Worm (Caenorhabditis elegans): ENCODE measurements around the gene Y6E2A.10.
A peak's percentile ranks its signal among the peaks of the same experiment; 100 is the strongest.

The Y6E2A.10 gene

DNA sequence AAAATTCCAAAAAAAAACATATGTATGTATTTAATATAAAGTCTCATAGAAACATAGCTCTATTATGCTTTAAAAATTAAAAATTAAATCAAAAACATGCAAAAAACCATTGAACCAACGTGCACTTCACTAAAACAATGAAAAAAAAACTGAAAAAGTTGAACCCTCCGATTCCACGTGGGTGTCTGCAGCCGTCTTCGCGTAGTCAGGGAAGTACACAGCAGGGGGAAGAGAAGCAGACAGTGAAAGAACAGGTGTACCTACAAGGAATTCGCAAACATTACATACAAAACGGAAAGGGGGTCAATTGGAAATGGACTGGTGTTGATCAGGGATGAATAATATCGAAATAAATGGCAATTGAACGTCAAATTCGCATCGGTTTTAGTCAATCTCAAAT, 43.6 kb upstream of the Y6E2A.10 start (continued):
- TF ChIP-seq fos-1 (tag; optimal IDR thresholded peaks at IDR 0.05): no peak
- TF ChIP-seq rnt-1 (tag; optimal IDR thresholded peaks at IDR 0.05): no peak
- no peak for TF ChIP-seq pag-3 (tag; optimal IDR thresholded peaks at IDR 0.05; ENCODE audit: borderline replicate concordance, insufficient read depth)

DNA sequence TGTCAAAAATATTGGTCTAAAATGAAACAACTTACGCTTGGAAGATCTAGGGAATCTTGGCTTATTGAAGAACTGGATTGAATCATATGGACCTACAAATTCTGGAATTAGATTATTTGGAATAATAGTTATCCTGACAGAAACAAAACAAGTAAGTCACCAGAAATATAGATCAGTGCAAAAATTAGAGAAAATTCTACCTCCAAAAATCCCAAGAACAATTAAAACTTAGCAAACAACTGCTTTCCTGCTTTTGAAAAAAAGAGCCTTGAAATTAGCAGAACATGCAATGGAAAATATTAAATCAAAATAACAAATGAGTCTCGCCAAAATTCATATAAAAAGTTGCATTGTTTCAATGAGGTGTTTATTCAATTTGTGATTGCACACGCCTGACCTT, 42.8 kb upstream of the Y6E2A.10 start, which contains the start of gene nhr-60:
Gene nhr-60 (minus strand): TSS at position 101 of the 400 bp plus-strand sequence.
- TF ChIP-seq blmp-1 (tag; optimal IDR thresholded peaks at IDR 0.05) (no peak), ceh-90 (tag; optimal IDR thresholded peaks at IDR 0.05) (no peak), nhr-77 (tag; optimal IDR thresholded peaks at IDR 0.05) (no peak), swsn-7 (tag; optimal IDR thresholded peaks at IDR 0.05) (no peak), nhr-84 (tag; optimal IDR thresholded peaks at IDR 0.05) (no peak), ces-1 (GFP tag; optimal IDR thresholded peaks at IDR 0.05) (no peak), pqm-1 (tag; optimal IDR thresholded peaks at IDR 0.05) (no peak), fkh-10 (GFP tag; optimal IDR thresholded peaks at IDR 0.05) (no peak), skn-1 (tag; optimal IDR thresholded peaks at IDR 0.05) (no peak), ama-1 (optimal IDR thresholded peaks at IDR 0.05) (no peak), dpl-1 (GFP tag; optimal IDR thresholded peaks at IDR 0.05) (no peak), lsy-2 (tag; optimal IDR thresholded peaks at IDR 0.05) (no peak), nhr-28 (tag; optimal IDR thresholded peaks at IDR 0.05) (no peak)

DNA sequence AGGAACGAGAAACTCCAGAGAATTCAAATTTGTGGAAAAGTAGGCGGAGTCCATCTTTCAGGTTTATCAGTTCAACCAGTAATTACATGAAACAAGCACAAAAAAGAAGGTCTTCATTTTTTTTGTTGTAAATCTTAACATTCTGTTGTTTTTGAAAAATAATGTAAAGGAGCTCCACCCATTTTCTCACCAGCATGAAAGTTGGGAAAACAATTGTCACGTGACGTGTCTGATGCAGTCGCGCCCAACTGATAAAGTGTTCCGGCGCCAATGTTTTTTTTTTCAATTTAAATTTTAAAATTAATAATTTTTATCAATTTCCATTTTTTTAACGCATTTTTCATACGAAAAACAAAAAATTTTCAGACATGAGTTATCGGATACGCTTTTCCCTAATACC, 38.7 kb upstream of the Y6E2A.10 start, which contains the start of gene F57A10.4:
Gene F57A10.4 (plus strand): TSS at position 367 of the 400 bp plus-strand sequence.
- TF ChIP-seq efl-1 (optimal IDR thresholded peaks at IDR 0.05): no peak
- peak in 1 of 2 experiments; percentile 81 for TF ChIP-seq efl-1 (GFP tag; optimal IDR thresholded peaks at IDR 0.05 in 1 of 2)
- no peak for TF ChIP-seq hlh-4 (tag; optimal IDR thresholded peaks at IDR 0.05)
- no peak for TF ChIP-seq nhr-76 (tag; optimal IDR thresholded peaks at IDR 0.05)
- TF ChIP-seq efl-3 (GFP tag; optimal IDR thresholded peaks at IDR 0.05): no peak
- TF ChIP-seq egl-13 (tag; optimal IDR thresholded peaks at IDR 0.05): no peak
- no peak for TF ChIP-seq dsc-1 (tag; optimal IDR thresholded peaks at IDR 0.05)
- no peak for TF ChIP-seq ceh-88 (GFP tag; IDR thresholded peaks at IDR 0.05)
- TF ChIP-seq pag-3 (tag; optimal IDR thresholded peaks at IDR 0.05; ENCODE audit: borderline replicate concordance, insufficient read depth): no peak

DNA sequence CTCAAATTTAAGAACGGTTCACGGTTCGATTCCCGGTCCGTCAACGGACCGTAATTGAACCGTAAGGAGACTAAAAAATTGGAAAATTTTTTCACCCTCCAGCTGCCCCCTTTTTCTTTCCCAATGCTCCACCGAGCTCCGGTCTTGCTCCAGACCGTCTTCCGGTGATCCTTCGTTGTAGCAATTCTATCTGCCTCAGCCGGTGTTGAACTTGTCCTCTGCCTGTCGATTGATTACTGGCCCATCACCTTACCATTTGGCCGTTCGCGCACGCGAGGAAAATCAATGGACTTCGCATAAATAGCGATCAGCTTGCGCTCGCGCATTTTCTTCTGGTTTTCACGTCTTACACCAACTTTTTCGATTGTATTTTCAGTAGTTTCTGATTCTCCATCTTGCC, 37.0 kb upstream of the Y6E2A.10 start:
- peak; percentile 17; the same call in 1 of the 2 replicates for TF ChIP-seq nhr-19 (GFP tag; conservative IDR thresholded peaks at IDR 0.05)

DNA sequence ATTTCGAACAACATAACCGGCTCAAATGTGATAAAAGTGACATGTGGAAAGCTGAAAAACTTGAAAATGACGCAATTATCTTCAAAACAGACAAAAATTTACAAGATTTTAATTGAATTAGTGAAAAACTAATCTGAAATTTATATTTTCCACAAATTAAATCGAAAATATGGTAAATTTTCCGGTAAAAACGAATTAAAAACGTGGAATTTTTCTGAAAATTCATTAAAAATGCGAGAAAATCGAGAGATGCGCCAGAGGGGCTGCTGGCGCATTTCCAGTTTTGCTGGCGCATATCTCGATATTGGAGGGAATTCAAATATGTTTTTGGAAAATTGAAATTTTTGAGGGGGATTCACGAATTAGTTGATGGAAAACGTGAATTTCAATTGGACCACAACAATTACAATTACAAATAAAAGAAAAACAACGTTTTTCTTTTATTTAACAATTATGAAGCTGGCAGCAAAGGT, 35.8 kb upstream of the Y6E2A.10 start, which contains the start of the genes haf-3 and F57A10.2:
Gene haf-3 (minus strand): TSS at position 51 of the 473 bp plus-strand sequence.
Gene F57A10.2 (plus strand): TSS at position 454 of the 473 bp plus-strand sequence.
- TF ChIP-seq pqm-1 (tag; optimal IDR thresholded peaks at IDR 0.05) (no peak), fos-1 (tag; optimal IDR thresholded peaks at IDR 0.05) (peak; percentile 82), nhr-85 (tag) (peak; percentile 98), lin-15B (tag; optimal IDR thresholded peaks at IDR 0.05) (peak; percentile 88), sup-37 (GFP tag; optimal IDR thresholded peaks at IDR 0.05) (peak; percentile 80), ceh-63 (GFP tag; optimal IDR thresholded peaks at IDR 0.05) (no peak), snu-23 (GFP tag; optimal IDR thresholded peaks at IDR 0.05) (peak; percentile 97), nhr-71 (tag; optimal IDR thresholded peaks at IDR 0.05) (peak; percentile 96), nhr-20 (tag; optimal IDR thresholded peaks at IDR 0.05) (peak; percentile 95), tbx-2 (tag; optimal IDR thresholded peaks at IDR 0.05) (peak; percentile 94), ceh-88 (GFP tag; IDR thresholded peaks at IDR 0.05) (peak; percentile 69; the same call in 1 of the 2 replicates), tlp-1 (tag; optimal IDR thresholded peaks at IDR 0.05) (no peak), lin-39 (tag; optimal IDR thresholded peaks at IDR 0.05) (peak; percentile 94), lin-35 (GFP tag; optimal IDR thresholded peaks at IDR 0.05) (peak; percentile 99), snpc-4 (tag; optimal IDR thresholded peaks at IDR 0.05) (peak; percentile 92), xbp-1 (tag; optimal IDR thresholded peaks at IDR 0.05) (peak; percentile 95), grh-1 (GFP tag; IDR thresholded peaks at IDR 0.05) (peak; percentile 93), jun-1 (tag; optimal IDR thresholded peaks at IDR 0.05) (peak; percentile 82), irx-1 (tag; optimal IDR thresholded peaks at IDR 0.05) (peak; percentile 92), ceh-82 (tag; optimal IDR thresholded peaks at IDR 0.05) (peak; percentile 96 to 97 (median 97)), nhr-28 (tag; optimal IDR thresholded peaks at IDR 0.05) (peak; percentile 39), pax-3 (tag; optimal IDR thresholded peaks at IDR 0.05) (peak; percentile 80), hpl-2 (GFP tag; optimal IDR thresholded peaks at IDR 0.05) (peak; percentile 11), Y116A8C.19 (tag; optimal IDR thresholded peaks at IDR 0.05; ENCODE audit: borderline replicate concordance) (no peak), ztf-4 (tag; optimal IDR thresholded peaks at IDR 0.05) (peak; percentile 70), swsn-7 (tag; optimal IDR thresholded peaks at IDR 0.05) (peak; percentile 95), nhr-76 (tag; optimal IDR thresholded peaks at IDR 0.05) (no peak)
